Fruit fly (Drosophila melanogaster) ovary, adult (tissue): ENCODE results near the gene tobi.

Experiments
- CG17801 ChIP-seq: fragments of 200-800 bp; optimal IDR thresholded peaks from 2 replicates; lab custom pipeline; 2019; ENCODE audit warnings: missing biosample characterization, mild to moderate bottlenecking, missing genetic modification characterization, moderate library complexity; ENCODE audit not compliant: partially characterized antibody

The tobi gene

dm6 chr3R:25346899-25347298, at the start of gene tobi:
tobi (minus strand) TSS chr3R:25346921.
- TF ChIP-seq CG17801 (GFP tag; lab: Kevin White, UChicago) = no peak

dm6 chr3R:25388522-25388921, 41.8 kb upstream of the tobi start:
- TF ChIP-seq CG17801 (GFP tag; lab: Kevin White, UChicago) = no peak

dm6 chr3R:25384206-25384605, 37.5 kb upstream of the tobi start:
- no peak for TF ChIP-seq CG17801 (GFP tag; lab: Kevin White, UChicago)

- no peak for TF ChIP-seq CG17801 (GFP tag; lab: Kevin White, UChicago)
Measured at dm6 chr3R:25383400-25383799, 36.7 kb upstream of the tobi start, which contains the start of gene CG31437. CG31437 (plus strand) TSS chr3R:25383700.

- no peak for TF ChIP-seq CG17801 (GFP tag; lab: Kevin White, UChicago)
Measured at dm6 chr3R:25382681-25383080, 36.0 kb upstream of the tobi start, which contains the start of gene alrm. alrm (minus strand) TSS chr3R:25382781.

- TF ChIP-seq CG17801 (GFP tag; lab: Kevin White, UChicago) = no peak
Measured at dm6 chr3R:25357985-25358384, 11.3 kb upstream of the tobi start, which contains the start of gene ND-49L. ND-49L (plus strand) TSS chr3R:25358285.

dm6 chr3R:25339952-25340351, 6.8 kb downstream of the tobi start, which contains the start of gene rha:
rha (plus strand) TSS chr3R:25340252.
- TF ChIP-seq CG17801 (GFP tag; lab: Kevin White, UChicago) = no peak

dm6 chr3R:25335065-25335464, 11.7 kb downstream of the tobi start, which contains the start of the genes CG10669 and CG11902:
CG10669 (minus strand) TSS chr3R:25335243.
CG11902 (plus strand) TSS chr3R:25335257.
- no peak for TF ChIP-seq CG17801 (GFP tag; lab: Kevin White, UChicago)

- TF ChIP-seq CG17801 (GFP tag; lab: Kevin White, UChicago) = no peak
Measured at dm6 chr3R:25331103-25331502, 15.6 kb downstream of the tobi start, which contains the start of gene CHKov2. CHKov2 (minus strand) TSS chr3R:25331203.

- TF ChIP-seq CG17801 (GFP tag; lab: Kevin White, UChicago) = no peak
Measured at dm6 chr3R:25329079-25329478, 17.6 kb downstream of the tobi start, which contains the start of gene CHKov1. CHKov1 (minus strand) TSS chr3R:25329316.

dm6 chr3R:25322657-25323056, 24.1 kb downstream of the tobi start, which contains the start of gene CG10562:
CG10562 (minus strand) TSS chr3R:25322757.
- TF ChIP-seq CG17801 (GFP tag; lab: Kevin White, UChicago) = no peak

dm6 chr3R:25321681-25322080, 25.0 kb downstream of the tobi start:
- no peak for TF ChIP-seq CG17801 (GFP tag; lab: Kevin White, UChicago)

- no peak for TF ChIP-seq CG17801 (GFP tag; lab: Kevin White, UChicago)
Measured at dm6 chr3R:25320898-25321297, 25.8 kb downstream of the tobi start.

- no peak for TF ChIP-seq CG17801 (GFP tag; lab: Kevin White, UChicago)
Measured at dm6 chr3R:25320051-25320705, 26.5 kb downstream of the tobi start, which contains the start of gene CG10560. CG10560 (minus strand) TSS chr3R:25320101.

- no peak for TF ChIP-seq CG17801 (GFP tag; lab: Kevin White, UChicago)
Measured at dm6 chr3R:25318011-25318410, 28.7 kb downstream of the tobi start, which contains the start of gene CG10553. CG10553 (minus strand) TSS chr3R:25318111.

dm6 chr3R:25316016-25316415, 30.7 kb downstream of the tobi start, which contains the start of gene CG10559:
CG10559 (minus strand) TSS chr3R:25316116.
- no peak for TF ChIP-seq CG17801 (GFP tag; lab: Kevin White, UChicago)
